Worm (Caenorhabditis elegans): ENCODE results near the gene C50F4.6.
A peak's percentile ranks its signal among the peaks of the same experiment; 100 is the strongest.

Gene C50F4.6

DNA sequence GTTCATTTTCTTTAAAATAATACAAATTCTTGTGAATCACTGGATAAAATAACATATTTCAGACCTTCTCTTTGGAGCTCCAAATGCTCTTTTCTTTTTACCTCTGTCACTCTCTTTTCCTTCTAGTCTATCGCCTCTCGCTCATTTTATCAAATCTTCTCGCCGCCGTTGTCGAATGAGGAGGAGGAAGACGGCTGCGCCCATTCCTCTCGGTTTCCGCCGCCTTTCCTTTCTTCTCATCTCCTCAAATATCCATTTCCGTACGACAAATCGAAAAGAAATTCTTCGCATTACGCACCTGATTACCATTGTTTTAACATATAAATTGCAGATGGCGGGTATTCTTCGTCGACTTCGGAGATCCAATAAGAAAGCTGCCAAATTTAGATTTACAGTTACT is 4.4 kb downstream of the C50F4.6 start, which contains the start of gene ehbp-1:
ehbp-1 (plus strand) TSS at position 332 of the 400 bp plus-strand sequence.
- no peak for TF ChIP-seq spr-3 (GFP tag; optimal IDR thresholded peaks at IDR 0.05)
- no peak for TF ChIP-seq nhr-42 (GFP tag; IDR thresholded peaks at IDR 0.05)
- 0 out of 2 replicates have a peak, but pooled peaks have one; percentile 33 for TF ChIP-seq ctbp-1 (GFP tag; IDR thresholded peaks at IDR 0.05)
- TF ChIP-seq Y5F2A.4 (GFP tag; optimal IDR thresholded peaks at IDR 0.05), result no peak
- TF ChIP-seq mxl-3 (GFP tag; optimal IDR thresholded peaks at IDR 0.05), result peak; percentile 21
- no peak for TF ChIP-seq unc-39 (tag; optimal IDR thresholded peaks at IDR 0.05)
- TF ChIP-seq ces-1 (GFP tag; optimal IDR thresholded peaks at IDR 0.05), result peak; percentile 26

DNA sequence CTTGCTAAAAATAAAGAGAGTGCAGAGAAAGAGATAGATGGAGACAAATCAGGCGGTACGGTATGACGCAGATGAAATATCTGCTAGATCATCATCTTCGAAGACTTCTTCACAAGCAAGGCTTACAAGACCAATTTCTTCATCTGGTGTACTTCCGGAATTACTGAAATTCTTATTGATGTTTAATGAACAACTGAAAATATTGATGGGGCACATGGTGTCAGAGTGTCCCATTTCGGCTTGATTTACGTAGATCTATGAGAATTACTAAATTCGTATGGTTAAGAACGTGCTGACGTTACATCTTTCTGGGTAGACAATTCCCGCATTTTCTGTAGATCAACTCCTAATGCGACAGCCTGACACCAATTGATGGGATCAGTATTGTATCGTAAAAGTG is 10.8 kb downstream of the C50F4.6 start:
- TF ChIP-seq unc-62 (GFP tag; optimal IDR thresholded peaks at IDR 0.05 in 1 of 2) (peak in 1 of 2 experiments; percentile 94), unc-62 (tag; optimal IDR thresholded peaks at IDR 0.05) (no peak), tag-97 (GFP tag; IDR thresholded peaks at IDR 0.05) (no peak)

ce11 chrV:9561624-9562179 is 15.8 kb downstream of the C50F4.6 start, which contains the start of gene rgef-1:
Gene rgef-1 (minus strand): TSS chrV:9561674.
- TF ChIP-seq hlh-30 (tag; optimal IDR thresholded peaks at IDR 0.05; ENCODE audit: insufficient read depth), result peak; percentile 56
- TF ChIP-seq mdl-1 (tag; optimal IDR thresholded peaks at IDR 0.05), result peak in 1 of 2 experiments; percentile 84
- TF ChIP-seq ceh-20 (GFP tag; IDR thresholded peaks at IDR 0.05), result 0 out of 2 replicates have a peak, but pooled peaks have one; percentile 22
- no peak for TF ChIP-seq daf-19 (GFP tag; conservative IDR thresholded peaks at IDR 0.05)
- TF ChIP-seq hmg-1.1 (GFP tag; IDR thresholded peaks at IDR 0.05), result peak; percentile 61
- TF ChIP-seq rbr-2 (tag; optimal IDR thresholded peaks at IDR 0.05), result peak; percentile 87
- peak; percentile 75 for TF ChIP-seq F37D6.2 (tag; optimal IDR thresholded peaks at IDR 0.05)
- no peak for TF ChIP-seq aha-1 (tag)
- TF ChIP-seq hif-1 (tag; optimal IDR thresholded peaks at IDR 0.05), result peak in 1 of 2 experiments; percentile 33
- peak; percentile 90 for TF ChIP-seq fkh-10 (GFP tag; optimal IDR thresholded peaks at IDR 0.05)
- TF ChIP-seq unc-62 (GFP tag; optimal IDR thresholded peaks at IDR 0.05 in 1 of 2), result peak in 1 of 2 experiments; percentile 81
- TF ChIP-seq unc-62 (tag; optimal IDR thresholded peaks at IDR 0.05), result no peak
- no peak for TF ChIP-seq T20F7.1 (GFP tag; optimal IDR thresholded peaks at IDR 0.05)
- peak; percentile 10 for TF ChIP-seq mes-2 (tag; optimal IDR thresholded peaks at IDR 0.05; ENCODE audit: poor library complexity, severe bottlenecking)
- no peak for TF ChIP-seq T26A8.4 (GFP tag; IDR thresholded peaks at IDR 0.05)
- TF ChIP-seq ctbp-1 (GFP tag; IDR thresholded peaks at IDR 0.05), result peak; percentile 91
- peak; percentile 41 to 69 for TF ChIP-seq lsy-2 (tag; optimal IDR thresholded peaks at IDR 0.05)
- no peak for TF ChIP-seq ztf-7 (tag; optimal IDR thresholded peaks at IDR 0.05)
- 0 out of 2 replicates have a peak, but pooled peaks have one; percentile 14 for TF ChIP-seq dmd-6 (GFP tag; IDR thresholded peaks at IDR 0.05)
- TF ChIP-seq ceh-44 (GFP tag; IDR thresholded peaks at IDR 0.05), result no peak
- peak; percentile 13 for TF ChIP-seq nhr-48 (tag; optimal IDR thresholded peaks at IDR 0.05)
- peak; percentile 81 for TF ChIP-seq egl-43 (GFP tag; IDR thresholded peaks at IDR 0.05)
- TF ChIP-seq pha-4 (GFP tag; IDR thresholded peaks at IDR 0.05), result no peak
- no peak for TF ChIP-seq pha-4 (tag; optimal IDR thresholded peaks at IDR 0.05)
- TF ChIP-seq mep-1 (tag; optimal IDR thresholded peaks at IDR 0.05), result peak; percentile 58

DNA sequence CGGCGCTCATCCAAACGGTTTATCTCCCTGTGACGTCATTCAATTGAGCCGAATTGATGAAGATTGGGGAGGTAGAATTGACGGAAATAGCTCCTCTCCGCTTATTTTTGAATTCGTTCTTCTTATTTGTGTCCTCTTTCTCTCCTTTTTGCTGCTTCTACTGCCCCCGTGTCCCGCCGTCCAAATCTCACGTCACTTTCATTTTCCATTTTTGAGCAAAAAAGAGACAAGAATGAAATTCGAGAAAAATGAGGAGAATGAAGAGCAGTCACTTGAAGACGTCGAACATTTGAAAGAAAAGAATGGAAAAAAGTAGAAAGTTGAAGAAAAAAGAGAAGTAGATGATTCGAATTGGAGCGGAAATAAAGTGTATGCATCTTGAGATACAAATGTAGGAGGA is 17.7 kb downstream of the C50F4.6 start:
- TF ChIP-seq ctbp-1 (GFP tag; IDR thresholded peaks at IDR 0.05), result 0 out of 2 replicates have a peak, but pooled peaks have one; percentile 35
- peak; percentile 34 for TF ChIP-seq fkh-10 (GFP tag; optimal IDR thresholded peaks at IDR 0.05)
- peak in 1 of 2 experiments; percentile 82 for TF ChIP-seq unc-62 (GFP tag; optimal IDR thresholded peaks at IDR 0.05 in 1 of 2)
- no peak for TF ChIP-seq unc-62 (tag; optimal IDR thresholded peaks at IDR 0.05)
- no peak for TF ChIP-seq set-16 (GFP tag; IDR thresholded peaks at IDR 0.05)

Measured in whole organism, L4 larva.